Worm (Caenorhabditis elegans) whole organism, L4/young adult: Measurements from ENCODE around the gene emb-4.

Experiments used
- W03F9.2 ChIP-seq: fragments of 150-350 bp; optimal IDR thresholded peaks from 2 replicates; lab custom pipeline; 2014; ENCODE audit warnings: missing biosample characterization, missing genetic modification characterization
- dao-5 ChIP-seq: sonication (generic microtip); optimal IDR thresholded peaks from 2 replicates; lab custom pipeline; 2016; ENCODE audit warnings: missing genotype, missing genetic modification characterization, moderate library complexity, missing compliant biosample characterization
- him-1 ChIP-seq: sonication (generic microtip); optimal IDR thresholded peaks from 2 replicates; lab custom pipeline; 2016; ENCODE audit warnings: missing genotype, missing genetic modification reagents, missing genetic modification characterization, missing compliant biosample characterization

Gene emb-4

ce11 chrV:18870955-18871354 is 23.8 kb downstream of the emb-4 start:
- TF ChIP-seq him-1 (tag; lab: Kevin White, UChicago) (no peak), W03F9.2 (tag; lab: Kevin White, UChicago) (no peak), dao-5 (tag; lab: Kevin White, UChicago) (no peak)

ce11 chrV:18868517-18868916 is 26.3 kb downstream of the emb-4 start:
- no peak for TF ChIP-seq dao-5 (tag; lab: Kevin White, UChicago)
- TF ChIP-seq W03F9.2 (tag; lab: Kevin White, UChicago): no peak
- no peak for TF ChIP-seq him-1 (tag; lab: Kevin White, UChicago)

ce11 chrV:18859121-18859520 is 35.7 kb downstream of the emb-4 start, which contains the start of gene wars-1:
TSS of gene wars-1 (minus strand) at chrV:18859221.
- TF ChIP-seq dao-5 (tag; lab: Kevin White, UChicago) (no peak), W03F9.2 (tag; lab: Kevin White, UChicago) (no peak), him-1 (tag; lab: Kevin White, UChicago) (no peak)

- TF ChIP-seq him-1 (tag; lab: Kevin White, UChicago) (no peak), dao-5 (tag; lab: Kevin White, UChicago) (no peak), W03F9.2 (tag; lab: Kevin White, UChicago) (no peak)
These were observed 40.0 kb downstream of the emb-4 start for ce11 chrV:18854788-18855187.

ce11 chrV:18848578-18848977 is 46.2 kb downstream of the emb-4 start:
- no peak for TF ChIP-seq W03F9.2 (tag; lab: Kevin White, UChicago)
- TF ChIP-seq him-1 (tag; lab: Kevin White, UChicago): no peak
- TF ChIP-seq dao-5 (tag; lab: Kevin White, UChicago): no peak

ce11 chrV:18846480-18846879 is 48.3 kb downstream of the emb-4 start, which contains the start of gene nhr-230:
TSS of gene nhr-230 (plus strand) at chrV:18846780.
- TF ChIP-seq W03F9.2 (tag; lab: Kevin White, UChicago): no peak
- TF ChIP-seq him-1 (tag; lab: Kevin White, UChicago): no peak
- no peak for TF ChIP-seq dao-5 (tag; lab: Kevin White, UChicago)

- TF ChIP-seq W03F9.2 (tag; lab: Kevin White, UChicago): no peak
- no peak for TF ChIP-seq him-1 (tag; lab: Kevin White, UChicago)
- TF ChIP-seq dao-5 (tag; lab: Kevin White, UChicago): no peak
These were observed 52.3 kb downstream of the emb-4 start for ce11 chrV:18842468-18842867.

ce11 chrV:18838799-18839354 is 55.9 kb downstream of the emb-4 start, which contains the start of gene nhr-65:
TSS of gene nhr-65 (plus strand) at chrV:18839304.
- TF ChIP-seq dao-5 (tag; lab: Kevin White, UChicago) (no peak), him-1 (tag; lab: Kevin White, UChicago) (no peak), W03F9.2 (tag; lab: Kevin White, UChicago) (no peak)

- TF ChIP-seq W03F9.2 (tag; lab: Kevin White, UChicago) (no peak), dao-5 (tag; lab: Kevin White, UChicago) (no peak), him-1 (tag; lab: Kevin White, UChicago) (no peak)
These were observed 57.6 kb downstream of the emb-4 start, which contains the start of gene cyp-33D3 for ce11 chrV:18837125-18837524. TSS of gene cyp-33D3 (minus strand) at chrV:18837225.

ce11 chrV:18827374-18827773 is 67.4 kb downstream of the emb-4 start:
- no peak for TF ChIP-seq him-1 (tag; lab: Kevin White, UChicago)
- TF ChIP-seq W03F9.2 (tag; lab: Kevin White, UChicago): no peak
- TF ChIP-seq dao-5 (tag; lab: Kevin White, UChicago): no peak

ce11 chrV:18826445-18826844 is 68.3 kb downstream of the emb-4 start:
- TF ChIP-seq W03F9.2 (tag; lab: Kevin White, UChicago) (no peak), him-1 (tag; lab: Kevin White, UChicago) (no peak), dao-5 (tag; lab: Kevin White, UChicago) (no peak)

ce11 chrV:18821569-18821968 is 73.2 kb downstream of the emb-4 start:
- TF ChIP-seq dao-5 (tag; lab: Kevin White, UChicago) (no peak), him-1 (tag; lab: Kevin White, UChicago) (no peak)

- no peak for TF ChIP-seq dao-5 (tag; lab: Kevin White, UChicago)
- no peak for TF ChIP-seq him-1 (tag; lab: Kevin White, UChicago)
- TF ChIP-seq W03F9.2 (tag; lab: Kevin White, UChicago): no peak
These were observed 75.1 kb downstream of the emb-4 start, which contains the start of gene ncs-5 for ce11 chrV:18819643-18820042. TSS of gene ncs-5 (plus strand) at chrV:18819766.

- TF ChIP-seq him-1 (tag; lab: Kevin White, UChicago) (no peak), dao-5 (tag; lab: Kevin White, UChicago) (no peak), W03F9.2 (tag; lab: Kevin White, UChicago) (no peak)
These were observed 83.4 kb downstream of the emb-4 start, which contains the start of gene C54E10.7 for ce11 chrV:18811360-18811759. TSS of gene C54E10.7 (plus strand) at chrV:18811660.
